Fruit fly (Drosophila melanogaster) whole organism, embryonic: Measurements from ENCODE around the gene Cand1.

Experiments
- B-H2 ChIP-seq: fragments of 200-800 bp; sonication (Bioruptor generic); optimal IDR thresholded peaks from 2 replicates; lab custom pipeline; 2018; ENCODE audit warnings: missing biosample characterization, mild to moderate bottlenecking, missing genetic modification characterization
- Blimp-1 ChIP-seq: fragments of 200-800 bp; sonication (Bioruptor generic); optimal IDR thresholded peaks from 3 replicates; lab custom pipeline; 2018; ENCODE audit warnings: missing biosample characterization, missing genetic modification characterization, mild to moderate bottlenecking, moderate library complexity, missing genetic modification reagents
- CG10147 ChIP-seq: fragments of 200-800 bp; sonication (Bioruptor generic); optimal IDR thresholded peaks from 2 replicates; lab custom pipeline; 2019; ENCODE audit warnings: missing biosample characterization, mild to moderate bottlenecking, missing genetic modification characterization, moderate library complexity
- CG10274 ChIP-seq: fragments of 200-800 bp; sonication (Bioruptor generic); optimal IDR thresholded peaks from 3 replicates; lab custom pipeline; 2017; ENCODE audit warnings: missing biosample characterization, mild to moderate bottlenecking, missing genetic modification characterization
- CG12299 ChIP-seq: fragments of 200-800 bp; sonication (Bioruptor generic); optimal IDR thresholded peaks from 2 replicates; lab custom pipeline; 2018; ENCODE audit warnings: missing biosample characterization, mild to moderate bottlenecking, missing genetic modification characterization
- CG12659 ChIP-seq: fragments of 200-800 bp; sonication (Bioruptor generic); optimal IDR thresholded peaks from 3 replicates; lab custom pipeline; 2017; ENCODE audit warnings: mild to moderate bottlenecking, missing biosample characterization, missing genetic modification reagents, missing genetic modification characterization
- CG15696 ChIP-seq: fragments of 200-800 bp; sonication (Bioruptor generic); optimal IDR thresholded peaks from 2 replicates; lab custom pipeline; 2019; ENCODE audit warnings: missing biosample characterization, mild to moderate bottlenecking, missing genetic modification characterization, moderate library complexity
- CG16863 ChIP-seq: fragments of 200-800 bp; sonication (Bioruptor generic); optimal IDR thresholded peaks from 3 replicates; lab custom pipeline; 2016; ENCODE audit warnings: missing biosample characterization, missing genetic modification characterization
- CG2712 ChIP-seq: fragments of 200-800 bp; optimal IDR thresholded peaks from 3 replicates; lab custom pipeline; 2019; ENCODE audit warnings: missing biosample characterization, mild to moderate bottlenecking, missing genetic modification characterization, moderate library complexity
- CG3995 ChIP-seq: fragments of 200-800 bp; sonication (Bioruptor generic); optimal IDR thresholded peaks from 3 replicates; lab custom pipeline; 2016; ENCODE audit warnings: missing biosample characterization, missing genetic modification characterization
- CG5953 ChIP-seq: fragments of 200-800 bp; sonication (Bioruptor generic); IDR thresholded peaks from 2 replicates; pipeline ENCODE4 v1.3.6; 2022; ENCODE audit warnings: missing biosample characterization, missing genetic modification characterization
- CG7839 ChIP-seq: fragments of 200-800 bp; sonication (Bioruptor generic); optimal IDR thresholded peaks from 3 replicates; lab custom pipeline; 2018; ENCODE audit warnings: missing biosample characterization, mild to moderate bottlenecking, missing genetic modification characterization, moderate library complexity
- Camta ChIP-seq: fragments of 200-800 bp; sonication (Bioruptor generic); optimal IDR thresholded peaks from 2 replicates; lab custom pipeline; 2016; ENCODE audit warnings: missing biosample characterization, missing genetic modification characterization
- Chrac-16 ChIP-seq: fragments of 200-800 bp; sonication (Bioruptor generic); optimal IDR thresholded peaks from 3 replicates; lab custom pipeline; 2016; ENCODE audit warnings: missing biosample characterization, missing genetic modification characterization
- CkIIα-i1 ChIP-seq: fragments of 200-800 bp; sonication (Bioruptor generic); IDR thresholded peaks from 2 replicates; pipeline ENCODE4 v1.3.6; 2022; ENCODE audit warnings: missing biosample characterization, missing genetic modification characterization
- Dek ChIP-seq: fragments of 200-800 bp; sonication (Bioruptor generic); optimal IDR thresholded peaks from 3 replicates; lab custom pipeline; 2019; ENCODE audit warnings: missing biosample characterization, mild to moderate bottlenecking, missing genetic modification characterization, moderate library complexity
- Dip2 ChIP-seq: fragments of 200-800 bp; sonication (Bioruptor generic); IDR thresholded peaks from 2 replicates; pipeline ENCODE4 v1.3.6; 2022; ENCODE audit warnings: missing biosample characterization, missing genetic modification characterization
- Dll ChIP-seq: fragments of 200-800 bp; sonication (Bioruptor generic); IDR thresholded peaks from 4 replicates; pipeline ENCODE4 v1.3.6; 2022; ENCODE audit warnings: missing biosample characterization, missing genetic modification characterization; ENCODE audit not compliant: partially characterized antibody
- Fer3 ChIP-seq: fragments of 200-800 bp; sonication (Bioruptor generic); optimal IDR thresholded peaks from 2 replicates; lab custom pipeline; 2018; ENCODE audit warnings: missing biosample characterization, mild to moderate bottlenecking, missing genetic modification characterization, moderate library complexity
- Gsc ChIP-seq: fragments of 200-800 bp; sonication (Bioruptor generic); IDR thresholded peaks from 2 replicates; pipeline ENCODE4 v1.3.6; 2022; ENCODE audit warnings: missing biosample characterization, missing genetic modification characterization
- H2.0 ChIP-seq: fragments of 200-800 bp; sonication (Bioruptor generic); IDR thresholded peaks from 2 replicates; pipeline ENCODE4 v1.3.6; 2022; ENCODE audit warnings: missing biosample characterization, missing genetic modification characterization
- HLH54F ChIP-seq: fragments of 200-800 bp; sonication (Bioruptor generic); optimal IDR thresholded peaks from 3 replicates; lab custom pipeline; 2016; ENCODE audit warnings: missing biosample characterization, missing genetic modification characterization
- HmgZ ChIP-seq: fragments of 200-800 bp; sonication (Bioruptor generic); optimal IDR thresholded peaks from 2 replicates; lab custom pipeline; 2018; ENCODE audit warnings: missing biosample characterization, mild to moderate bottlenecking, missing genetic modification characterization
- Hmx ChIP-seq: fragments of 200-800 bp; sonication (Bioruptor generic); optimal IDR thresholded peaks from 2 replicates; lab custom pipeline; 2016; ENCODE audit warnings: missing biosample characterization, missing genetic modification characterization
- Hr78 ChIP-seq, 2 experiments: fragments of 200-800 bp in 1 of 2; fragments of >200 bp in 1 of 2; sonication (Bioruptor generic) in 1 of 2; optimal IDR thresholded peaks; 2 replicates each; lab custom pipeline; 2017 to 2019; ENCODE audit warnings: missing biosample characterization in 2 of 2, missing genetic modification characterization in 2 of 2, mild to moderate bottlenecking in 1 of 2, moderate library complexity in 1 of 2
- Hsf ChIP-seq: fragments of 200-800 bp; sonication (Bioruptor generic); optimal IDR thresholded peaks from 3 replicates; lab custom pipeline; 2016; ENCODE audit warnings: missing biosample characterization, missing genetic modification characterization
- Jarid2 ChIP-seq: fragments of 200-800 bp; sonication (Bioruptor generic); optimal IDR thresholded peaks from 3 replicates; lab custom pipeline; 2017; ENCODE audit warnings: mild to moderate bottlenecking, missing biosample characterization, missing genetic modification reagents, missing genetic modification characterization
- MESR4 ChIP-seq: fragments of 200-800 bp; sonication (Bioruptor generic); optimal IDR thresholded peaks from 2 replicates; lab custom pipeline; 2018; ENCODE audit warnings: missing biosample characterization, mild to moderate bottlenecking, missing genetic modification characterization, moderate library complexity
- Meics ChIP-seq: fragments of 200-800 bp; sonication (Bioruptor generic); optimal IDR thresholded peaks from 2 replicates; lab custom pipeline; 2017; ENCODE audit warnings: missing biosample characterization, mild to moderate bottlenecking, missing genetic modification characterization
- NK7.1 ChIP-seq: fragments of 200-800 bp; sonication (Bioruptor generic); optimal IDR thresholded peaks from 3 replicates; lab custom pipeline; 2016; ENCODE audit warnings: missing biosample characterization, missing genetic modification characterization
- Ravus ChIP-seq: fragments of 200-800 bp; sonication (Bioruptor generic); IDR thresholded peaks from 2 replicates; pipeline ENCODE4 v1.3.6; 2022; ENCODE audit warnings: missing biosample characterization, missing genetic modification characterization
- Side ChIP-seq: fragments of 200-800 bp; sonication (Bioruptor generic); optimal IDR thresholded peaks from 2 replicates; lab custom pipeline; 2016; ENCODE audit warnings: missing biosample characterization, missing genetic modification characterization
- Stat92E ChIP-seq, 3 experiments: fragments of >200 bp in 2 of 3; fragments of 200-800 bp in 1 of 3; sonication (Bioruptor generic) in 1 of 3; optimal IDR thresholded peaks; 2 replicates each; lab custom pipeline; 2017 to 2019; ENCODE audit warnings: missing biosample characterization in 3 of 3, missing genetic modification characterization in 3 of 3, mild to moderate bottlenecking in 1 of 3, moderate library complexity in 1 of 3
- Vsx1 ChIP-seq: fragments of 200-800 bp; sonication (Bioruptor generic); optimal IDR thresholded peaks from 2 replicates; lab custom pipeline; 2017; ENCODE audit warnings: missing biosample characterization, mild to moderate bottlenecking, missing genetic modification characterization, missing genetic modification reagents
- az2 ChIP-seq: fragments of 200-800 bp; sonication (Bioruptor generic); optimal IDR thresholded peaks from 3 replicates; lab custom pipeline; 2016; ENCODE audit warnings: missing biosample characterization, missing genetic modification characterization
- chif ChIP-seq, 2 experiments: fragments of 200-800 bp; sonication (Bioruptor generic); optimal IDR thresholded peaks; 3 replicates each; lab custom pipeline; 2016; ENCODE audit warnings: missing biosample characterization in 2 of 2, missing genetic modification characterization in 2 of 2
- dm ChIP-seq: fragments of 200-800 bp; sonication (Bioruptor generic); optimal IDR thresholded peaks from 3 replicates; lab custom pipeline; 2016; ENCODE audit warnings: missing biosample characterization, missing genetic modification characterization
- fd102C ChIP-seq: fragments of 200-800 bp; sonication (Bioruptor generic); optimal IDR thresholded peaks from 2 replicates; lab custom pipeline; 2018; ENCODE audit warnings: missing biosample characterization, mild to moderate bottlenecking, missing genetic modification characterization, moderate library complexity
- gsb ChIP-seq: fragments of 200-800 bp; sonication (Bioruptor generic); IDR thresholded peaks from 2 replicates; pipeline ENCODE4 v1.3.6; 2022; ENCODE audit warnings: missing biosample characterization, missing genetic modification characterization
- hb ChIP-seq: fragments of 200-800 bp; sonication (Bioruptor generic); IDR thresholded peaks from 3 replicates; pipeline ENCODE4 v1.3.6; 2022; ENCODE audit warnings: missing biosample characterization, missing genetic modification characterization; ENCODE audit not compliant: partially characterized antibody
- lilli ChIP-seq: fragments of 200-800 bp; sonication (Bioruptor generic); optimal IDR thresholded peaks from 3 replicates; lab custom pipeline; 2016; ENCODE audit warnings: missing biosample characterization, missing genetic modification characterization
- luna ChIP-seq: fragments of 200-800 bp; sonication (Bioruptor generic); optimal IDR thresholded peaks from 2 replicates; lab custom pipeline; 2016; ENCODE audit warnings: missing biosample characterization, missing genetic modification characterization
- mirr ChIP-seq: fragments of 200-800 bp; sonication (Bioruptor generic); optimal IDR thresholded peaks from 3 replicates; lab custom pipeline; 2018; ENCODE audit warnings: missing biosample characterization, mild to moderate bottlenecking, missing genetic modification characterization
- pb ChIP-seq: fragments of 200-800 bp; sonication (Bioruptor generic); optimal IDR thresholded peaks from 3 replicates; lab custom pipeline; 2016; ENCODE audit warnings: missing biosample characterization, missing genetic modification characterization
- peb ChIP-seq: fragments of 200-800 bp; sonication (Bioruptor generic); IDR thresholded peaks from 2 replicates; pipeline ENCODE4 v1.3.6; 2022; ENCODE audit warnings: missing biosample characterization, missing genetic modification characterization
- psq ChIP-seq: fragments of 200-800 bp; sonication (Bioruptor generic); optimal IDR thresholded peaks from 2 replicates; lab custom pipeline; 2017; ENCODE audit warnings: missing biosample characterization, missing genetic modification characterization
- sima ChIP-seq: fragments of 200-800 bp; sonication (Bioruptor generic); optimal IDR thresholded peaks from 2 replicates; lab custom pipeline; 2016; ENCODE audit warnings: missing biosample characterization, missing genetic modification characterization
- sna ChIP-seq: fragments of 200-800 bp; sonication (Bioruptor generic); IDR thresholded peaks from 2 replicates; pipeline ENCODE4 v1.3.6; 2022; ENCODE audit warnings: missing biosample characterization, missing genetic modification characterization; ENCODE audit not compliant: partially characterized antibody
- sob ChIP-seq: fragments of 200-800 bp; sonication (Bioruptor generic); IDR thresholded peaks from 2 replicates; pipeline ENCODE4 v1.3.6; 2022; ENCODE audit warnings: missing biosample characterization, missing genetic modification characterization
- toy ChIP-seq: fragments of 200-800 bp; sonication (Bioruptor generic); IDR thresholded peaks from 2 replicates; pipeline ENCODE4 v1.3.6; 2022; ENCODE audit warnings: missing biosample characterization, missing genetic modification characterization
- wdn ChIP-seq: fragments of 200-800 bp; sonication (Bioruptor generic); IDR thresholded peaks from 2 replicates; pipeline ENCODE4 v1.3.6; 2022; ENCODE audit warnings: missing biosample characterization, missing genetic modification characterization

Gene Cand1

DNA sequence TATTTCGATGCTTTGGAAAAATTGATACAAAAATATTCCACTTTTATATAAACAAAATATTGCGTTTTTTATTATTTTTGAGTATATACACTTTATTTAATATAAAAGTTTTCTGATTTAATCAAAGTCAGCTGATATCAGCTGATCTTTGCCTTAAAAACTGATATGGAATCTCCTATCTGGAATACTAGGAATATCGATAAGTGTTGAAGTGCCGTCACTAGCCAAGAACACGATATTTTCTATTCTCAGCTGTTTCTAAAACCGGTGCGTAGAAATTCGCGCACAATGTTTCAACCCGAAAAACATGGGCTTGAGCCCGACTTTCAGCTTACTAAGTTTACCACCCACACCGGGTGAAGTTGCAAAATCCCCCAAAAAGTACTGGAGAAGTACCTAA, 20.0 kb downstream of the Cand1 start, which contains the start of gene Sps2 (continued):
- TF ChIP-seq sob (0 out of 2 replicates have a peak, but pooled peaks have one; percentile 30), CG15696 (tag; lab: Kevin White, UChicago) (no peak), CG7839 (tag; lab: Kevin White, UChicago) (no peak), CG10147 (GFP tag; lab: Kevin White, UChicago) (no peak), Fer3 (tag; lab: Kevin White, UChicago) (no peak), Camta (GFP tag; lab: Kevin White, UChicago) (no peak), Hsf (GFP tag; lab: Kevin White, UChicago) (no peak), HLH54F (GFP tag; lab: Kevin White, UChicago) (no peak), H2.0 (no peak), Dll (GFP tag; lab: Robert Waterston, UW) (peak; percentile 82), CG10274 (GFP tag; lab: Kevin White, UChicago) (no peak), luna (no peak), sima (GFP tag; lab: Kevin White, UChicago) (no peak), MESR4 (GFP tag; lab: Kevin White, UChicago) (peak; percentile 10), az2 (GFP tag; lab: Kevin White, UChicago) (no peak), psq (GFP tag; lab: Kevin White, UChicago) (no peak), chif (GFP tag; optimal IDR thresholded peaks at IDR 0.05; lab: Kevin White, UChicago) (no peak), mirr (no peak), sna (peak; percentile 66), Stat92E (GFP tag; optimal IDR thresholded peaks at IDR 0.05; lab: Kevin White, UChicago) (peak in 1 of 3 experiments; percentile 39), Meics (no peak), Dip2 (GFP tag; lab: Robert Waterston, UW) (no peak), wdn (GFP tag; lab: Robert Waterston, UW) (no peak), Dek (tag; lab: Kevin White, UChicago) (peak; percentile 17), HmgZ (peak; percentile 23), dm (GFP tag; lab: Kevin White, UChicago) (no peak), CG12299 (no peak), Gsc (GFP tag; lab: Robert Waterston, UW) (no peak), CG5953 (GFP tag; lab: Robert Waterston, UW) (no peak), hb (GFP tag; lab: Robert Waterston, UW) (no peak), Side (no peak), Hmx (GFP tag; lab: Kevin White, UChicago) (no peak), Chrac-16 (no peak), B-H2 (GFP tag; lab: Kevin White, UChicago) (no peak), Vsx1 (GFP tag; lab: Kevin White, UChicago) (no peak), Blimp-1 (GFP tag; lab: Kevin White, UChicago) (no peak), CG2712 (tag; lab: Kevin White, UChicago) (peak; percentile 45), peb (GFP tag; lab: Robert Waterston, UW) (no peak), pb (GFP tag; lab: Kevin White, UChicago) (no peak), lilli (peak; percentile 18), fd102C (no peak), gsb (GFP tag; lab: Robert Waterston, UW) (no peak), CkIIα-i1 (no peak), CG3995 (GFP tag; lab: Kevin White, UChicago) (no peak), Jarid2 (GFP tag; lab: Kevin White, UChicago) (no peak), NK7.1 (no peak), Hr78 (GFP tag; optimal IDR thresholded peaks at IDR 0.05; lab: Kevin White, UChicago) (no peak), toy (GFP tag; lab: Robert Waterston, UW) (no peak), CG16863 (GFP tag; lab: Kevin White, UChicago) (no peak), CG12659 (GFP tag; lab: Kevin White, UChicago) (no peak), Ravus (GFP tag; lab: Robert Waterston, UW) (no peak)
